Worm (Caenorhabditis elegans) whole organism, late embryonic: ENCODE measurements around the gene C18E9.2.

Experiments used
- C08G9.2 ChIP-seq: sonication (generic microtip); optimal IDR thresholded peaks from 2 replicates; lab custom pipeline; 2016; ENCODE audit warnings: mild to moderate bottlenecking, missing genetic modification characterization, moderate library complexity, missing compliant biosample characterization
- C38D4.7 ChIP-seq: fragments of 200-800 bp; sonication (Bioruptor generic); optimal IDR thresholded peaks from 2 replicates; lab custom pipeline; 2018; ENCODE audit warnings: mild to moderate bottlenecking, missing genetic modification characterization, moderate library complexity, missing compliant biosample characterization
- F13H6.1 ChIP-seq: sonication (generic microtip); optimal IDR thresholded peaks from 2 replicates; lab custom pipeline; 2016; ENCODE audit warnings: missing genetic modification characterization, missing compliant biosample characterization
- K02D7.2 ChIP-seq: sonication (generic microtip); optimal IDR thresholded peaks from 2 replicates; lab custom pipeline; 2017; ENCODE audit warnings: mild to moderate bottlenecking, missing genetic modification characterization, missing compliant biosample characterization
- T23F11.4 ChIP-seq: fragments of 200-800 bp; sonication (Bioruptor generic); optimal IDR thresholded peaks from 2 replicates; lab custom pipeline; 2018; ENCODE audit warnings: mild to moderate bottlenecking, missing genetic modification characterization, missing compliant biosample characterization
- Y22D7AL.16 ChIP-seq: sonication (generic microtip); optimal IDR thresholded peaks from 2 replicates; lab custom pipeline; 2016; ENCODE audit warnings: missing genetic modification characterization, missing compliant biosample characterization
- ama-1 ChIP-seq: fragments of 150-350 bp; optimal IDR thresholded peaks from 2 replicates; lab custom pipeline; 2014
- ceh-14 ChIP-seq: sonication (generic microtip); optimal IDR thresholded peaks from 2 replicates; lab custom pipeline; 2016; ENCODE audit warnings: missing genotype, missing genetic modification characterization, missing compliant biosample characterization
- ceh-18 ChIP-seq: sonication (generic microtip); optimal IDR thresholded peaks from 2 replicates; lab custom pipeline; 2016; ENCODE audit warnings: missing genetic modification characterization, missing compliant biosample characterization
- ceh-2 ChIP-seq: sonication (generic microtip); optimal IDR thresholded peaks from 2 replicates; lab custom pipeline; 2016; ENCODE audit warnings: missing genotype, missing genetic modification characterization, missing compliant biosample characterization
- ceh-24 ChIP-seq: sonication (generic microtip); optimal IDR thresholded peaks from 2 replicates; lab custom pipeline; 2016; ENCODE audit warnings: mild to moderate bottlenecking, missing genetic modification characterization, missing compliant biosample characterization
- ceh-34 ChIP-seq: sonication (generic microtip); optimal IDR thresholded peaks from 2 replicates; lab custom pipeline; 2016; ENCODE audit warnings: mild to moderate bottlenecking, missing genetic modification characterization, missing compliant biosample characterization
- ceh-45 ChIP-seq: fragments of 200-800 bp; sonication (Bioruptor generic); IDR thresholded peaks from 2 replicates; pipeline ENCODE4 v1.3.6; 2022; ENCODE audit warnings: missing genetic modification reagents, missing genetic modification characterization, missing compliant biosample characterization
- ceh-48 ChIP-seq: sonication (generic microtip); optimal IDR thresholded peaks from 2 replicates; lab custom pipeline; 2016; ENCODE audit warnings: missing genetic modification characterization, inconsistent platforms, missing compliant biosample characterization
- ceh-6 ChIP-seq: fragments of 200-800 bp; sonication (Bioruptor generic); optimal IDR thresholded peaks from 2 replicates; lab custom pipeline; 2018; ENCODE audit warnings: mild to moderate bottlenecking, missing genetic modification characterization, missing compliant biosample characterization
- che-1 ChIP-seq: sonication (generic microtip); optimal IDR thresholded peaks from 2 replicates; lab custom pipeline; 2016; ENCODE audit warnings: mild to moderate bottlenecking, missing genetic modification characterization, missing compliant biosample characterization
- elt-2 ChIP-seq: sonication (generic microtip); optimal IDR thresholded peaks from 2 replicates; lab custom pipeline; 2016; ENCODE audit warnings: missing genetic modification reagents, missing genetic modification characterization, missing compliant biosample characterization
- fax-1 ChIP-seq: sonication (generic microtip); optimal IDR thresholded peaks from 2 replicates; lab custom pipeline; 2016; ENCODE audit warnings: missing genotype, missing genetic modification characterization, missing compliant biosample characterization
- gmeb-2 ChIP-seq: sonication (generic microtip); optimal IDR thresholded peaks from 2 replicates; lab custom pipeline; 2016; ENCODE audit warnings: missing genetic modification characterization, inconsistent platforms, missing compliant biosample characterization
- lim-6 ChIP-seq: sonication (generic microtip); optimal IDR thresholded peaks from 2 replicates; lab custom pipeline; 2016; ENCODE audit warnings: missing genetic modification characterization, missing compliant biosample characterization
- lin-11 ChIP-seq: fragments of 200-800 bp; sonication (Bioruptor generic); optimal IDR thresholded peaks from 2 replicates; lab custom pipeline; 2018; ENCODE audit warnings: mild to moderate bottlenecking, missing genetic modification characterization, missing compliant biosample characterization
- mec-3 ChIP-seq: sonication (generic microtip); optimal IDR thresholded peaks from 2 replicates; lab custom pipeline; 2016; ENCODE audit warnings: borderline replicate concordance, missing genetic modification characterization, missing compliant biosample characterization
- nhr-11 ChIP-seq: fragments of 150-350 bp; optimal IDR thresholded peaks from 2 replicates; lab custom pipeline; 2014; ENCODE audit warnings: missing biosample characterization, missing genetic modification characterization
- nhr-232 ChIP-seq: sonication (generic microtip); optimal IDR thresholded peaks from 2 replicates; lab custom pipeline; 2016; ENCODE audit warnings: missing genetic modification characterization, missing compliant biosample characterization
- npax-4 ChIP-seq: sonication (generic microtip); optimal IDR thresholded peaks from 2 replicates; lab custom pipeline; 2016; ENCODE audit warnings: missing genetic modification characterization, missing compliant biosample characterization
- odd-2 ChIP-seq: sonication (generic microtip); optimal IDR thresholded peaks from 2 replicates; lab custom pipeline; 2017; ENCODE audit warnings: antibody characterized with exemption, mild to moderate bottlenecking, missing genetic modification characterization, missing compliant biosample characterization
- pag-3 ChIP-seq: sonication (generic microtip); optimal IDR thresholded peaks from 2 replicates; lab custom pipeline; 2016; ENCODE audit warnings: missing compliant biosample characterization, missing genetic modification characterization, borderline replicate concordance
- pat-9 ChIP-seq: fragments of 200-800 bp; sonication (Bioruptor generic); optimal IDR thresholded peaks from 2 replicates; lab custom pipeline; 2018; ENCODE audit warnings: mild to moderate bottlenecking, missing genetic modification characterization, moderate library complexity, missing compliant biosample characterization
- pha-4 ChIP-seq: fragments of 150-350 bp; optimal IDR thresholded peaks from 2 replicates; lab custom pipeline; 2018; ENCODE audit warnings: missing biosample characterization, missing genetic modification reagents, missing genetic modification characterization
- pqm-1 ChIP-seq: sonication (generic microtip); optimal IDR thresholded peaks from 2 replicates; lab custom pipeline; 2016; ENCODE audit warnings: missing genetic modification characterization, missing compliant biosample characterization
- rnt-1 ChIP-seq: sonication (generic microtip); optimal IDR thresholded peaks from 2 replicates; lab custom pipeline; 2016; ENCODE audit warnings: missing genetic modification characterization, missing compliant biosample characterization
- sox-2 ChIP-seq: fragments of 200-800 bp; sonication (Bioruptor generic); IDR thresholded peaks from 2 replicates; pipeline ENCODE4 v1.3.6; 2022; ENCODE audit warnings: missing genetic modification reagents, missing genetic modification characterization, missing compliant biosample characterization
- tbx-2 ChIP-seq: sonication (generic microtip); optimal IDR thresholded peaks from 2 replicates; lab custom pipeline; 2016; ENCODE audit warnings: missing genetic modification characterization, missing compliant biosample characterization
- tbx-7 ChIP-seq: sonication (generic microtip); optimal IDR thresholded peaks from 2 replicates; lab custom pipeline; 2016; ENCODE audit warnings: missing genotype, missing genetic modification characterization, missing compliant biosample characterization
- ttx-3 ChIP-seq: sonication (generic microtip); optimal IDR thresholded peaks from 2 replicates; lab custom pipeline; 2016; ENCODE audit warnings: missing genetic modification reagents, missing genetic modification characterization, missing compliant biosample characterization
- unc-42 ChIP-seq: sonication (generic microtip); optimal IDR thresholded peaks from 2 replicates; lab custom pipeline; 2016; ENCODE audit warnings: missing genotype, missing genetic modification characterization, missing compliant biosample characterization
- unc-55 ChIP-seq: sonication (generic microtip); optimal IDR thresholded peaks from 2 replicates; lab custom pipeline; 2017; ENCODE audit warnings: missing biosample characterization, missing genetic modification reagents, missing genetic modification characterization
- zip-5 ChIP-seq: sonication (generic microtip); optimal IDR thresholded peaks from 2 replicates; lab custom pipeline; 2016; ENCODE audit warnings: missing genetic modification characterization, missing compliant biosample characterization

C18E9.2 gene

DNA sequence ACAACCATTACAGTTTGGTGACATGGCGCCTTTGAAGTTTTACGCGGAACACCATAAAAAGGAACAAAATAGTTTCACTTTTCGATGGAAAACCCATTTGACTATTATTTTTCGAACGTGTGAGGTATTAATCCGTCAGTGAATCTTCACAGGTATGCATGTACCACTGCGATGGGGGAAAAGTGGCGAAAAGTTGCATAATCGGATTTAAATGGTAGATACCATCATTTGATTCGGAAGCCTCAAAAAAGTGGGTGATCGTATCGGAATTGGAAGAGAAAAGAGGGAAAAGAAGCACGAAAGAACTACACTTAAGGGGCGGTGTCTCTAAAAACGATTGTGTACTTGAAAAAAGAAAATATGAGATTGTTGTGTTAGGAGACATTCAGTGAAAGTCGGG is 11.1 kb upstream of the C18E9.2 start:
- TF ChIP-seq gmeb-2 (no peak), T23F11.4 (no peak), ama-1 (lab: Kevin White, UChicago) (no peak), nhr-11 (no peak), ceh-34 (tag; lab: Kevin White, UChicago) (no peak), tbx-2 (tag; lab: Kevin White, UChicago) (no peak), pat-9 (tag; lab: Kevin White, UChicago) (no peak), unc-42 (tag; lab: Kevin White, UChicago) (no peak), Y22D7AL.16 (tag; lab: Kevin White, UChicago) (no peak), unc-55 (GFP tag; lab: Kevin White, UChicago) (no peak), ceh-6 (GFP tag; lab: Kevin White, UChicago) (no peak), K02D7.2 (no peak), ttx-3 (tag; lab: Kevin White, UChicago) (no peak), nhr-232 (no peak)

DNA sequence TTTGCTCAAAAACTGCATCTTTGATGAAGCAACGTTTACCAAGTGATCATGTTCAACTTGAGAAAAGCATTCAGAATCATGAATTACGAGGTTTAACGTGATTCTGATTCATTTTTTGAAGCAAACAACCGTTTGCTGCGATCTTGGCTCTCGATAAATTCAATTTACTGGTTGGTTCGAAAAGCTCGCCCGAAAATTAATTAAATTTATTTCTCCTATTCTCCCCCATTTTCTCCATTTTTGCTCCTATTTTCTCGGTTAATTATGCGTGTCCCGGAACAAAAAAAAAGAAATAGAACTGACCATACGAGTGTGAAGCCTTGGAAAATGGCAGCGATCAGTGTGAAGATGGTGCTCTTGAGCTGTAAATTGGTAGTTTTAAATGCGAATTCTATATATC is 7.9 kb upstream of the C18E9.2 start:
- TF ChIP-seq unc-42 (tag; lab: Kevin White, UChicago) (peak; percentile 95), ceh-14 (tag; lab: Kevin White, UChicago) (peak; percentile 9), T23F11.4 (no peak)

DNA sequence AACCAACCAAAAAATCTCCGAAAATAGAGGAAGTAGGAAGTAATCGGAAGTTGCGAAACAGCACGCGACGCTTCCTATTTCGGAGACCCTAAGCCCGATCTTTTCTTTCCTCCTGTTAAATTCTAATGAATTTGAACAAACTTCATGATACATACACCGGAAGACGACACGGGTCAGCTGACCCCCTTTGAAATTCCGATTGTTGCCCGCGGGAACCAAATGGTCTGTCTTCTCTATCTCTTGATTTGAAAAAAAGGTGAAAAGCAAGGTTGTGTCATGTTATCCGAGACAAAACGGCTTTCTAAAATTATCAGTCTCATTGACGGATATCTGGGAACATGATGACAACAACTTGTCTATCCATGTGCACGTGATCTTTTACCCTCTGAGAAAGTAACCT is 5.7 kb upstream of the C18E9.2 start:
- TF ChIP-seq ceh-48 (tag; lab: Kevin White, UChicago) (no peak), unc-55 (GFP tag; lab: Kevin White, UChicago) (peak; percentile 66), ceh-18 (peak; percentile 16)

DNA sequence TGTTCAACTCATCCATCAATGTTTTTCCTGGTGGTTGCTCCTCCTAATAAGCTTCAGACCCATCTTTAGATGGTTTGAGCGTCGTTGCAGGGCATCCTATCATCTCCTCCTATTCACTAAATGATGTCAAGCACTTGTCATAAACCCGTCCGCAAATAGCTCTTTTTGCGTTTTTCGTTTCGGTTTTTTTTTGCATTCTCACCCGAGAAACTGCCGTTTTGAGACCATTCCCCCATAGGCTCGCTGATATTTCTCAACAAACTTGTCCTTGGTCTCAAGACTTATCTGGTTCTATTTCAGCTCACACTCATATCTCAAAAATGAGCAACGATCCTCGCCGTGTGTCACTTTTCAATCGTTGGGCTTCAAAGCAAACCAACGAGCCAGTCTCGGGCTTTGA is 4.4 kb upstream of the C18E9.2 start, which contains the start of gene cal-2:
cal-2 (plus strand) TSS at position 301 of the 400 bp plus-strand sequence.
- TF ChIP-seq C38D4.7 (GFP tag; lab: Kevin White, UChicago) (no peak), tbx-7 (tag; lab: Kevin White, UChicago) (no peak), odd-2 (no peak), C08G9.2 (no peak), ceh-48 (tag; lab: Kevin White, UChicago) (no peak), pat-9 (tag; lab: Kevin White, UChicago) (no peak), unc-55 (GFP tag; lab: Kevin White, UChicago) (no peak)
- TF ChIP-seq, all 69 proteins: peak for 0

DNA sequence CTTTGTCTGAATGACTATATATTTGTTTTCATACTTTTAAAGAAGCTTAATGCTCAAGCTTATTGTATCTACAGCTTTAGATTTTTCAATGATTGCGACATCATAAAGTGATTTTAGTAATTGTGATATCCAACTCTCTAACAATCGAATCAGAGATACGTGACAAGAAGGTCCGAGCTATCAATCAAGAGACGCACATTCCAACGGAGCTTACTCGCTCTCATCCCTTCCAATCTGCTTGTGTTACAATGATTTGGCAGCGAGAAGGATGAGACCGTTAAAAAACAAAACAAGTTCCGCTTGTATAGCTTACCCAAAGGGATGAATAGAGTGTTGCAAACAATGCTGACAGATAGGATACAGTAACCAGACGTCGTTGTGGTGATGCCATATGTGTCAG is 3.4 kb upstream of the C18E9.2 start:
- TF ChIP-seq rnt-1 (tag; lab: Kevin White, UChicago) (no peak), unc-55 (GFP tag; lab: Kevin White, UChicago) (peak; percentile 70)

DNA sequence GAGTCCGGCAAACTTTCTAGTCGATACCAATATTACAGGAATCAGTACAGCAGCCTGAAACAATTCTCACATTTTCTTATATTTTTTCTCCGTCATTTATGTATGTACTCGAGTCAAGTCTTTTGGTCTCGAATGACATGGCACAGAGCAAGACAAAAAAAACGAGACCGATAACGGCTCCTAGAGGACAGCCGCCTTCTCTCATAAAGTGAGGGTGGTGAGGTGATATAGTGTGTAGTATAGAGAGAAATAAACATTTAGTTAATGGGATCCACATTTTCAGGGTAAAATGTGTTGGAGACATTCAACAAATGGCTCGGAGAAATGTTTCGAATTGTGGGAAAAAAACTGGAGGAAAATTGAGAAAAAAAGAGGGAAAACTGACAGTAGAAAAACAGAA is 2.6 kb upstream of the C18E9.2 start:
- TF ChIP-seq ceh-18 (peak; percentile 42), ceh-24 (tag; lab: Kevin White, UChicago) (no peak), C38D4.7 (GFP tag; lab: Kevin White, UChicago) (no peak), F13H6.1 (tag; lab: Kevin White, UChicago) (no peak), nhr-232 (no peak), pag-3 (tag; lab: Kevin White, UChicago) (no peak)

DNA sequence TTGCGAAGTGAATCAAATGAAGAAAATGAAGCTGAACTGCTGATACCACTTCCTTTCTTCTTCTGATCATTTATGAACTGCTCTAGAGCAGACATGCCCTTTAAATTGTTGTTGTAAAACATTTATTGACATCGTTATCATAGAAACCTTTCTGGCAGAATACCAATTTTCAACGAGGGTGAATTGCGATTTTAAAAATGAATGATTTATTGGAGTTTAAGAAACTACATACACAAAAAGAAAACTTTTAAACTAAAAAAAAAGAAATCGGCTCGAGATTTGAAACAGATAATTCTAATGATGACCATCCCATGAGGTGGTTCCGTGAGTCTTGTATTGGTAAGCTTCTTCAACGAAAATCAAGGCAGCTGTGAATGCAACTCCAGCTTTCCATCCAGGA is 757 bp upstream of the C18E9.2 start, which contains the start of gene sftd-3:
sftd-3 (minus strand) TSS at position 101 of the 400 bp plus-strand sequence.
- no peak for TF ChIP-seq ama-1 (lab: Kevin White, UChicago)
- no peak for TF ChIP-seq lim-6
- no peak for TF ChIP-seq mec-3 (tag; lab: Kevin White, UChicago)
- TF ChIP-seq fax-1 (tag; lab: Kevin White, UChicago) = no peak
- TF ChIP-seq rnt-1 (tag; lab: Kevin White, UChicago) = no peak
- TF ChIP-seq che-1 (tag; lab: Kevin White, UChicago) = no peak
- no peak for TF ChIP-seq pqm-1 (tag; lab: Kevin White, UChicago)
- TF ChIP-seq tbx-2 (tag; lab: Kevin White, UChicago) = no peak
- TF ChIP-seq odd-2 = no peak
- TF ChIP-seq pha-4 = no peak
- no peak for TF ChIP-seq sox-2 (GFP tag; lab: Robert Waterston, UW)
- TF ChIP-seq gmeb-2 = no peak
- TF ChIP-seq lin-11 (tag; lab: Kevin White, UChicago) = no peak
- no peak for TF ChIP-seq elt-2 (tag; lab: Kevin White, UChicago)
- TF ChIP-seq ceh-2 (tag; lab: Kevin White, UChicago) = no peak
- no peak for TF ChIP-seq zip-5 (tag; lab: Kevin White, UChicago)
- no peak for TF ChIP-seq ceh-45 (GFP tag; lab: Robert Waterston, UW)
- TF ChIP-seq ceh-34 (tag; lab: Kevin White, UChicago) = no peak
- no peak for TF ChIP-seq npax-4 (tag; lab: Kevin White, UChicago)
- TF ChIP-seq ceh-48 (tag; lab: Kevin White, UChicago) = no peak
